Fruit fly (Drosophila melanogaster): Measurements from ENCODE around the gene CG11247.
A peak's percentile ranks its signal among the peaks of the same experiment; 100 is the strongest.

The CG11247 gene

DNA sequence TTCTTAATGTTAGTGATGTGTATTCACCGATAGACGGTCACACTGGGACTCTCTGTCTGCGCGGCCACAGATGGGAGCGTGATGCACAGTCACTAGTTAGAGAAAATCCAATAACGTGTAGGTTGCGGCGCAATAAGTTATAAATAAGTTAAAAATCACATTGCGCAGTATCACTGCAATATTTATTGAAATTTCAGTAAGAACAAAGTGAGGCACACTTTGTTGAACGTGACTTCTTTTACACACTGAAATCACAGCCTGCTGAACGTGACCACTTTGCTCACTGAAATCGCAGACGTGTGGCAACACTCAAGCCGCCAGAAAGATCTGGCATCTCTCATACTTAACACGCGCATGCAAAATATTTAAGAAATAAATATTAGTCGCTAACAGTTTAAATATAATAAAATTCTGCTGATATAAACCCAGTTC, at the start of gene CG11247, which contains the start of gene Polr2H (continued):
- TF ChIP-seq unpg (GFP tag; optimal IDR thresholded peaks at IDR 0.05) (peak; percentile 90), CG1233 (GFP tag; optimal IDR thresholded peaks at IDR 0.05) (peak; percentile 79), Ssrp (tag; optimal IDR thresholded peaks at IDR 0.05) (peak; percentile 89), Fer1 (GFP tag; optimal IDR thresholded peaks at IDR 0.05) (no peak), dm (GFP tag; optimal IDR thresholded peaks at IDR 0.05) (peak; percentile 95), org-1 (GFP tag; optimal IDR thresholded peaks at IDR 0.05) (peak; percentile 62), Neu2 (GFP tag; optimal IDR thresholded peaks at IDR 0.05; ENCODE audit: borderline replicate concordance) (peak; percentile 81), mam (GFP tag; optimal IDR thresholded peaks at IDR 0.05) (peak; percentile 98), CG11723 (GFP tag; optimal IDR thresholded peaks at IDR 0.05) (peak; percentile 83), CG1603 (tag; optimal IDR thresholded peaks at IDR 0.05) (peak; percentile 96), toy (GFP tag; IDR thresholded peaks at IDR 0.05) (peak; percentile 79; the same call in 1 of the 2 replicates), slou (GFP tag; optimal IDR thresholded peaks at IDR 0.05) (peak; percentile 85), CG30403 (GFP tag; optimal IDR thresholded peaks at IDR 0.05) (peak; percentile 97), CG11398 (GFP tag; optimal IDR thresholded peaks at IDR 0.05) (peak; percentile 81), h (optimal IDR thresholded peaks at IDR 0.05) (no peak), CG12769 (tag; optimal IDR thresholded peaks at IDR 0.05) (peak; percentile 94), CG9437 (GFP tag; optimal IDR thresholded peaks at IDR 0.05) (peak; percentile 19), CG12155 (GFP tag; optimal IDR thresholded peaks at IDR 0.05) (peak; percentile 91), CG9932 (GFP tag; IDR thresholded peaks at IDR 0.05) (peak; percentile 97), CG17361 (GFP tag; IDR thresholded peaks at IDR 0.05) (peak; percentile 93), Drgx (GFP tag; IDR thresholded peaks at IDR 0.05) (peak; percentile 77), CG14441 (GFP tag; IDR thresholded peaks at IDR 0.05) (peak; percentile 94), emc (GFP tag; optimal IDR thresholded peaks at IDR 0.05) (peak; percentile 87), chn (GFP tag; optimal IDR thresholded peaks at IDR 0.05) (peak; percentile 96), CG11696 (GFP tag; IDR thresholded peaks at IDR 0.05) (peak; percentile 46; the same call in 1 of the 2 replicates), maf-S (GFP tag; optimal IDR thresholded peaks at IDR 0.05) (peak; percentile 93), CG13775 (GFP tag; optimal IDR thresholded peaks at IDR 0.05) (peak; percentile 93), Usf (GFP tag; optimal IDR thresholded peaks at IDR 0.05) (peak; percentile 89), Hr3 (GFP tag; optimal IDR thresholded peaks at IDR 0.05) (peak; percentile 94), Lhr (GFP tag; optimal IDR thresholded peaks at IDR 0.05) (peak; percentile 83), dmrt99B (tag; optimal IDR thresholded peaks at IDR 0.05) (peak; percentile 72), chinmo (GFP tag; IDR thresholded peaks at IDR 0.05; ENCODE audit: partially characterized antibody) (no peak), bbx (GFP tag; IDR thresholded peaks at IDR 0.05; ENCODE audit: partially characterized antibody) (peak; percentile 42; the same call in 1 of the 2 replicates), BtbVII (GFP tag; optimal IDR thresholded peaks at IDR 0.05) (peak; percentile 17), CG33213 (GFP tag; optimal IDR thresholded peaks at IDR 0.05) (peak; percentile 90), pan (optimal IDR thresholded peaks at IDR 0.05) (no peak), pan (GFP tag; optimal IDR thresholded peaks at IDR 0.05 in 1 of 2, IDR thresholded peaks at IDR 0.05 in 1 of 2) (peak in 1 of 2 experiments; percentile 90), ro (GFP tag; IDR thresholded peaks at IDR 0.05) (peak; percentile 70; the same call in 1 of the 2 replicates), Dad (GFP tag; optimal IDR thresholded peaks at IDR 0.05) (peak; percentile 94), CG14860 (GFP tag; IDR thresholded peaks at IDR 0.05; ENCODE audit: partially characterized antibody) (peak; percentile 73), seq (GFP tag; IDR thresholded peaks at IDR 0.05) (peak; percentile 85), CG31365 (tag; optimal IDR thresholded peaks at IDR 0.05) (no peak), sens (GFP tag) (peak; percentile 98), CG12236 (GFP tag; optimal IDR thresholded peaks at IDR 0.05) (peak; percentile 83), wor (GFP tag; IDR thresholded peaks at IDR 0.05) (peak; percentile 86), Stat92E (GFP tag; optimal IDR thresholded peaks at IDR 0.05) (no peak), CG7745 (tag; optimal IDR thresholded peaks at IDR 0.05) (no peak), Poxn (GFP tag; IDR thresholded peaks at IDR 0.05) (peak; percentile 71; the same call in 1 of the 2 replicates), Hr78 (GFP tag; optimal IDR thresholded peaks at IDR 0.05) (no peak), Side (GFP tag; optimal IDR thresholded peaks at IDR 0.05) (peak; percentile 93), pfk (GFP tag; optimal IDR thresholded peaks at IDR 0.05) (no peak)
